Worm (Caenorhabditis elegans) whole organism, late embryonic: ENCODE results near the gene pho-1.
A peak's percentile ranks its signal among the peaks of the same experiment; 100 is the strongest.

Experiments
- C38D4.7 ChIP-seq: fragments of 200-800 bp; sonication (Bioruptor generic); optimal IDR thresholded peaks from 2 replicates; lab custom pipeline; 2018; ENCODE audit warnings: mild to moderate bottlenecking, missing genetic modification characterization, moderate library complexity, missing compliant biosample characterization
- F13H6.1 ChIP-seq: sonication (generic microtip); optimal IDR thresholded peaks from 2 replicates; lab custom pipeline; 2016; ENCODE audit warnings: missing genetic modification characterization, missing compliant biosample characterization
- T23F11.4 ChIP-seq: fragments of 200-800 bp; sonication (Bioruptor generic); optimal IDR thresholded peaks from 2 replicates; lab custom pipeline; 2018; ENCODE audit warnings: mild to moderate bottlenecking, missing genetic modification characterization, missing compliant biosample characterization
- ahr-1 ChIP-seq: sonication (generic microtip); optimal IDR thresholded peaks from 2 replicates; lab custom pipeline; 2016; ENCODE audit warnings: missing genetic modification characterization, missing compliant biosample characterization
- ceh-18 ChIP-seq: sonication (generic microtip); optimal IDR thresholded peaks from 2 replicates; lab custom pipeline; 2016; ENCODE audit warnings: missing genetic modification characterization, missing compliant biosample characterization
- ceh-19 ChIP-seq: fragments of 200-800 bp; sonication (Bioruptor generic); optimal IDR thresholded peaks from 2 replicates; lab custom pipeline; 2018; ENCODE audit warnings: mild to moderate bottlenecking, missing genetic modification characterization, missing compliant biosample characterization
- ceh-2 ChIP-seq: sonication (generic microtip); optimal IDR thresholded peaks from 2 replicates; lab custom pipeline; 2016; ENCODE audit warnings: missing genotype, missing genetic modification characterization, missing compliant biosample characterization
- ceh-30 ChIP-seq: fragments of 150-350 bp; optimal IDR thresholded peaks from 2 replicates; lab custom pipeline; 2014; ENCODE audit warnings: missing biosample characterization, missing genetic modification characterization
- ceh-31 ChIP-seq: sonication (generic microtip); optimal IDR thresholded peaks from 2 replicates; lab custom pipeline; 2016; ENCODE audit warnings: missing genetic modification characterization, missing compliant biosample characterization
- ceh-34 ChIP-seq: sonication (generic microtip); optimal IDR thresholded peaks from 2 replicates; lab custom pipeline; 2016; ENCODE audit warnings: mild to moderate bottlenecking, missing genetic modification characterization, missing compliant biosample characterization
- ceh-9 ChIP-seq: sonication (generic microtip); optimal IDR thresholded peaks from 2 replicates; lab custom pipeline; 2016; ENCODE audit warnings: mild to moderate bottlenecking, missing genetic modification characterization, inconsistent platforms, missing compliant biosample characterization
- che-1 ChIP-seq: sonication (generic microtip); optimal IDR thresholded peaks from 2 replicates; lab custom pipeline; 2016; ENCODE audit warnings: mild to moderate bottlenecking, missing genetic modification characterization, missing compliant biosample characterization
- dve-1 ChIP-seq: sonication (generic microtip); optimal IDR thresholded peaks from 2 replicates; lab custom pipeline; 2017; ENCODE audit warnings: antibody characterized with exemption, mild to moderate bottlenecking, missing genetic modification characterization, missing compliant biosample characterization
- elt-2 ChIP-seq: sonication (generic microtip); optimal IDR thresholded peaks from 2 replicates; lab custom pipeline; 2016; ENCODE audit warnings: missing genetic modification reagents, missing genetic modification characterization, missing compliant biosample characterization
- hlh-30 ChIP-seq: sonication (generic microtip); optimal IDR thresholded peaks from 2 replicates; lab custom pipeline; 2017; ENCODE audit warnings: antibody characterized with exemption, missing genetic modification characterization, missing compliant biosample characterization; ENCODE audit not compliant: insufficient read depth
- lim-6 ChIP-seq: sonication (generic microtip); optimal IDR thresholded peaks from 2 replicates; lab custom pipeline; 2016; ENCODE audit warnings: missing genetic modification characterization, missing compliant biosample characterization
- lin-11 ChIP-seq: fragments of 200-800 bp; sonication (Bioruptor generic); optimal IDR thresholded peaks from 2 replicates; lab custom pipeline; 2018; ENCODE audit warnings: mild to moderate bottlenecking, missing genetic modification characterization, missing compliant biosample characterization
- madf-2 ChIP-seq: sonication (generic microtip); optimal IDR thresholded peaks from 2 replicates; lab custom pipeline; 2017; ENCODE audit warnings: missing genetic modification characterization, missing compliant biosample characterization
- nfya-1 ChIP-seq: sonication (generic microtip); optimal IDR thresholded peaks from 2 replicates; lab custom pipeline; 2017; ENCODE audit warnings: missing genetic modification characterization, mild to moderate bottlenecking, missing compliant biosample characterization, antibody characterized with exemption, moderate library complexity
- nhr-11 ChIP-seq: fragments of 150-350 bp; optimal IDR thresholded peaks from 2 replicates; lab custom pipeline; 2014; ENCODE audit warnings: missing biosample characterization, missing genetic modification characterization
- npax-4 ChIP-seq: sonication (generic microtip); optimal IDR thresholded peaks from 2 replicates; lab custom pipeline; 2016; ENCODE audit warnings: missing genetic modification characterization, missing compliant biosample characterization
- odd-2 ChIP-seq: sonication (generic microtip); optimal IDR thresholded peaks from 2 replicates; lab custom pipeline; 2017; ENCODE audit warnings: antibody characterized with exemption, mild to moderate bottlenecking, missing genetic modification characterization, missing compliant biosample characterization
- pat-9 ChIP-seq: fragments of 200-800 bp; sonication (Bioruptor generic); optimal IDR thresholded peaks from 2 replicates; lab custom pipeline; 2018; ENCODE audit warnings: mild to moderate bottlenecking, missing genetic modification characterization, moderate library complexity, missing compliant biosample characterization
- pha-4 ChIP-seq: fragments of 150-350 bp; optimal IDR thresholded peaks from 2 replicates; lab custom pipeline; 2018; ENCODE audit warnings: missing biosample characterization, missing genetic modification reagents, missing genetic modification characterization
- pros-1 ChIP-seq: fragments of 150-350 bp; optimal IDR thresholded peaks from 2 replicates; lab custom pipeline; 2014; ENCODE audit warnings: missing biosample characterization, missing genetic modification reagents, missing genetic modification characterization
- ref-2 ChIP-seq: sonication (generic microtip); optimal IDR thresholded peaks from 2 replicates; lab custom pipeline; 2016; ENCODE audit warnings: missing genetic modification characterization, missing compliant biosample characterization
- rnt-1 ChIP-seq: sonication (generic microtip); optimal IDR thresholded peaks from 2 replicates; lab custom pipeline; 2016; ENCODE audit warnings: missing genetic modification characterization, missing compliant biosample characterization
- sox-2 ChIP-seq: fragments of 200-800 bp; sonication (Bioruptor generic); IDR thresholded peaks from 2 replicates; pipeline ENCODE4 v1.3.6; 2022; ENCODE audit warnings: missing genetic modification reagents, missing genetic modification characterization, missing compliant biosample characterization
- sox-4 ChIP-seq: sonication (generic microtip); optimal IDR thresholded peaks from 2 replicates; lab custom pipeline; 2017; ENCODE audit warnings: mild to moderate bottlenecking, missing genetic modification characterization, inconsistent platforms, missing compliant biosample characterization
- syd-9 ChIP-seq: sonication (generic microtip); optimal IDR thresholded peaks from 2 replicates; lab custom pipeline; 2016; ENCODE audit warnings: mild to moderate bottlenecking, missing genetic modification characterization, moderate library complexity, missing compliant biosample characterization
- tbx-2 ChIP-seq: sonication (generic microtip); optimal IDR thresholded peaks from 2 replicates; lab custom pipeline; 2016; ENCODE audit warnings: missing genetic modification characterization, missing compliant biosample characterization
- tbx-7 ChIP-seq: sonication (generic microtip); optimal IDR thresholded peaks from 2 replicates; lab custom pipeline; 2016; ENCODE audit warnings: missing genotype, missing genetic modification characterization, missing compliant biosample characterization
- ttx-3 ChIP-seq: sonication (generic microtip); optimal IDR thresholded peaks from 2 replicates; lab custom pipeline; 2016; ENCODE audit warnings: missing genetic modification reagents, missing genetic modification characterization, missing compliant biosample characterization
- unc-42 ChIP-seq: sonication (generic microtip); optimal IDR thresholded peaks from 2 replicates; lab custom pipeline; 2016; ENCODE audit warnings: missing genotype, missing genetic modification characterization, missing compliant biosample characterization
- unc-55 ChIP-seq: sonication (generic microtip); optimal IDR thresholded peaks from 2 replicates; lab custom pipeline; 2017; ENCODE audit warnings: missing biosample characterization, missing genetic modification reagents, missing genetic modification characterization

Gene pho-1

ce11 chrII:5228662-5229061, 7.0 kb downstream of the pho-1 start:
- peak; percentile 36 for TF ChIP-seq unc-42
- TF ChIP-seq unc-55 (GFP tag; lab: Kevin White, UChicago): peak; percentile 63
- no peak for TF ChIP-seq ahr-1 (tag; lab: Kevin White, UChicago)
- TF ChIP-seq ceh-31 (tag; lab: Kevin White, UChicago): peak; percentile 38

ce11 chrII:5227768-5228167, 7.9 kb downstream of the pho-1 start:
- peak; percentile 34 for TF ChIP-seq nfya-1 (tag; lab: Kevin White, UChicago)
- TF ChIP-seq elt-2: peak; percentile 91
- TF ChIP-seq ceh-34 (tag; lab: Kevin White, UChicago): peak; percentile 12
- TF ChIP-seq ceh-18 (tag; lab: Kevin White, UChicago): peak; percentile 53
- peak; percentile 62 for TF ChIP-seq tbx-2
- no peak for TF ChIP-seq ceh-9 (tag; lab: Kevin White, UChicago)
- peak; percentile 61 for TF ChIP-seq ceh-2 (tag; lab: Kevin White, UChicago)
- no peak for TF ChIP-seq syd-9 (tag; lab: Kevin White, UChicago)
- TF ChIP-seq tbx-7 (tag; lab: Kevin White, UChicago): no peak
- TF ChIP-seq F13H6.1 (tag; lab: Kevin White, UChicago): peak; percentile 30
- peak; percentile 39 for TF ChIP-seq dve-1
- TF ChIP-seq unc-55 (GFP tag; lab: Kevin White, UChicago): peak; percentile 26
- TF ChIP-seq odd-2 (tag; lab: Kevin White, UChicago): no peak
- peak; percentile 70 for TF ChIP-seq ref-2 (tag; lab: Kevin White, UChicago)
- TF ChIP-seq unc-42: peak; percentile 54
- no peak for TF ChIP-seq che-1 (tag; lab: Kevin White, UChicago)

DNA sequence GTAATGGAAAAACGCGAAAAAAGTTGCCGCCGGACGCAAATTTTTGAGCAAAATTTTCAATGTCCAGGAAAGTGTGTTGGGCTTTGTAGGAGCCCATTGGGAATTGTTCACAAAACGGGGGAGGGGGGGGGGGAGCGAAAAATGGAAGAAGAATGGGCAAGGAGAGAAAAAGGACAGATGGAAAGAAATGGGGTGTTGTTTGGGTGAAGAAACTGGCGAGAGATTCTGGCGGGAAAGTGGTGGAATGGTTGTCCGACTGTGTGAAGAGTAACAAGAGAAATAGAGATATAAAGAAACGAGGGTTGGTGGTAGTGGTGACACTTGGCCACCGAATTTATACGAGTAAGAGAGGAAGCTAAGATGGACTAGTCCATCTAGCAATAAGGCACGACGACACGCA, 9.3 kb downstream of the pho-1 start:
- TF ChIP-seq unc-55 (GFP tag; lab: Kevin White, UChicago) (peak; percentile 5), madf-2 (tag; lab: Kevin White, UChicago) (no peak), T23F11.4 (GFP tag; lab: Kevin White, UChicago) (peak; percentile 23), tbx-2 (peak; percentile 23), ceh-18 (tag; lab: Kevin White, UChicago) (no peak), ceh-19 (GFP tag; lab: Kevin White, UChicago) (no peak), ceh-31 (tag; lab: Kevin White, UChicago) (peak; percentile 46), nfya-1 (tag; lab: Kevin White, UChicago) (peak; percentile 9)

- TF ChIP-seq tbx-2 (no peak), hlh-30 (no peak), ref-2 (tag; lab: Kevin White, UChicago) (no peak), rnt-1 (tag; lab: Kevin White, UChicago) (no peak)
These were observed 10.4 kb downstream of the pho-1 start, which contains the start of gene dsh-1 for ce11 chrII:5225284-5225683. dsh-1 (minus strand) TSS chrII:5225384.

- TF ChIP-seq ceh-30 (no peak), lim-6 (tag; lab: Kevin White, UChicago) (no peak), sox-4 (no peak), npax-4 (tag; lab: Kevin White, UChicago) (no peak), unc-55 (GFP tag; lab: Kevin White, UChicago) (peak; percentile 77), ttx-3 (tag; lab: Kevin White, UChicago) (no peak), rnt-1 (tag; lab: Kevin White, UChicago) (peak; percentile 21), ceh-18 (tag; lab: Kevin White, UChicago) (peak; percentile 0), tbx-2 (no peak), ceh-31 (tag; lab: Kevin White, UChicago) (no peak), sox-2 (GFP tag; lab: Robert Waterston, UW) (no peak), nfya-1 (tag; lab: Kevin White, UChicago) (peak; percentile 26)
These were observed 12.8 kb downstream of the pho-1 start for ce11 chrII:5222830-5223229.

ce11 chrII:5220648-5221047, 15.0 kb downstream of the pho-1 start:
- TF ChIP-seq tbx-2 (no peak), pat-9 (tag; lab: Kevin White, UChicago) (no peak), C38D4.7 (GFP tag; lab: Kevin White, UChicago) (no peak), lin-11 (tag; lab: Kevin White, UChicago) (no peak), ceh-34 (tag; lab: Kevin White, UChicago) (no peak), pha-4 (tag; lab: Kevin White, UChicago) (no peak), elt-2 (no peak), pros-1 (no peak), nhr-11 (no peak)
